Fruit fly (Drosophila melanogaster) whole organism, embryonic: ENCODE measurements around the gene Hrb27C.

ENCODE experiments used
- CG10366 ChIP-seq: fragments of 200-800 bp; sonication (Bioruptor generic); IDR thresholded peaks from 2 replicates; pipeline ENCODE4 v1.3.6; 2022; ENCODE audit warnings: missing biosample characterization, missing genetic modification characterization
- CG12071 ChIP-seq: fragments of 200-800 bp; sonication (Bioruptor generic); optimal IDR thresholded peaks from 3 replicates; lab custom pipeline; 2018; ENCODE audit warnings: missing biosample characterization, mild to moderate bottlenecking, missing genetic modification characterization
- CG8290 ChIP-seq, 3 experiments: fragments of 200-800 bp; sonication (Bioruptor generic); optimal IDR thresholded peaks; 2 replicates each; lab custom pipeline; 2016 to 2019; ENCODE audit warnings: missing biosample characterization in 3 of 3, missing genetic modification characterization in 3 of 3, mild to moderate bottlenecking in 2 of 3, moderate library complexity in 1 of 3
- Hmr ChIP-seq: fragments of 200-800 bp; sonication (Bioruptor generic); optimal IDR thresholded peaks from 3 replicates; lab custom pipeline; 2017; ENCODE audit warnings: mild to moderate bottlenecking, missing biosample characterization, missing genetic modification reagents, missing genetic modification characterization
- Stat92E ChIP-seq, 3 experiments: fragments of >200 bp in 2 of 3; fragments of 200-800 bp in 1 of 3; sonication (Bioruptor generic) in 1 of 3; optimal IDR thresholded peaks; 2 replicates each; lab custom pipeline; 2017 to 2019; ENCODE audit warnings: missing biosample characterization in 3 of 3, missing genetic modification characterization in 3 of 3, mild to moderate bottlenecking in 1 of 3, moderate library complexity in 1 of 3
- ash1 ChIP-seq: fragments of 200-800 bp; sonication (Bioruptor generic); optimal IDR thresholded peaks from 2 replicates; lab custom pipeline; 2018; ENCODE audit warnings: missing biosample characterization, mild to moderate bottlenecking, missing genetic modification characterization
- dan ChIP-seq: fragments of 200-800 bp; sonication (Bioruptor generic); IDR thresholded peaks from 2 replicates; pipeline ENCODE4 v1.3.6; 2022; ENCODE audit warnings: missing biosample characterization, missing genetic modification characterization
- hkb ChIP-seq, 2 experiments: fragments of 200-800 bp in 1 of 2; fragments of >200 bp in 1 of 2; sonication (Bioruptor generic) in 1 of 2; IDR thresholded peaks in 1 of 2; optimal IDR thresholded peaks in 1 of 2; 2 replicates each; pipeline versions ENCODE4 v1.3.6 to Lab custom; 2017 to 2022; ENCODE audit warnings: missing biosample characterization in 1 of 2, missing genetic modification characterization in 1 of 2
- klu ChIP-seq: fragments of 200-800 bp; sonication (Bioruptor generic); IDR thresholded peaks from 2 replicates; pipeline ENCODE4 v1.3.6; 2022; ENCODE audit warnings: missing biosample characterization, missing genetic modification characterization
- onecut ChIP-seq: fragments of 200-800 bp; sonication (Bioruptor generic); IDR thresholded peaks from 2 replicates; pipeline ENCODE4 v1.3.6; 2022; ENCODE audit warnings: missing biosample characterization, missing genetic modification characterization

DNA sequence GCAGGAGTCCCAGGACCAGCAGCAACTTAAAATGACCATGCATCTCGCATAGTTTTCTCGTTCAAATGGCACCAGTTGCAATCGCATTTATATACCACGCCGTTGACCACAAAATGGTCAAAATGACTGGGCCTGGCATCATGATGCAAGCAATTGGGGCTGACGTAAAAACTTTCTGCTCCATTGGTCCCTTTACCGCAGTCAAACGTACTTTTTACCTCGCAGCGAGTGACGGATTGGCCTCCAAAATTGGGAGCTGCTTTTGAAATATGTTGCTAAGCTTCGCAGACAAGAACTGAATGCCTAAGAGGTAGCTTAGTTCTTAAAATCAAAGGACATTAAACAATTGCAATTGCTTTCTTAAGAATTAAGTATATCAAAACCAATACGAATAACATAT lies 4.2 kb upstream of the Hrb27C start, which contains the start of gene CG32829:
- TF ChIP-seq onecut (GFP tag; lab: Robert Waterston, UW) (no peak), hkb (optimal IDR thresholded peaks at IDR 0.05; lab: Kevin White, UChicago) (no peak), hkb (GFP tag; IDR thresholded peaks at IDR 0.05; lab: Robert Waterston, UW) (no peak), CG8290 (GFP tag; optimal IDR thresholded peaks at IDR 0.05; lab: Kevin White, UChicago) (no peak), CG8290 (tag; optimal IDR thresholded peaks at IDR 0.05; lab: Kevin White, UChicago) (no peak), Stat92E (GFP tag; optimal IDR thresholded peaks at IDR 0.05; lab: Kevin White, UChicago) (no peak), Hmr (GFP tag; lab: Kevin White, UChicago) (no peak), ash1 (GFP tag; lab: Kevin White, UChicago) (no peak), dan (GFP tag; lab: Robert Waterston, UW) (no peak), CG12071 (GFP tag; lab: Kevin White, UChicago) (no peak), CG10366 (GFP tag; lab: Robert Waterston, UW) (no peak), klu (GFP tag; lab: Robert Waterston, UW) (no peak)
